Fruit fly (Drosophila melanogaster) whole organism, embryonic: ENCODE data around the gene CG14835.

Source experiments
- CG10274 ChIP-seq: fragments of 200-800 bp; sonication (Bioruptor generic); optimal IDR thresholded peaks from 3 replicates; lab custom pipeline; 2017; ENCODE audit warnings: missing biosample characterization, mild to moderate bottlenecking, missing genetic modification characterization
- CG11504 ChIP-seq: fragments of 200-800 bp; sonication (Bioruptor generic); optimal IDR thresholded peaks from 3 replicates; lab custom pipeline; 2019; ENCODE audit warnings: missing biosample characterization, mild to moderate bottlenecking, missing genetic modification characterization, moderate library complexity
- CG12219 ChIP-seq: fragments of 200-800 bp; sonication (Bioruptor generic); optimal IDR thresholded peaks from 3 replicates; lab custom pipeline; 2018; ENCODE audit warnings: missing biosample characterization, mild to moderate bottlenecking, missing genetic modification characterization
- CG15601 ChIP-seq: fragments of 200-800 bp; sonication (Bioruptor generic); optimal IDR thresholded peaks from 3 replicates; lab custom pipeline; 2019; ENCODE audit warnings: missing biosample characterization, mild to moderate bottlenecking, missing genetic modification characterization, moderate library complexity
- CG2116 ChIP-seq: fragments of 200-800 bp; sonication (Bioruptor generic); optimal IDR thresholded peaks from 3 replicates; lab custom pipeline; 2018; ENCODE audit warnings: missing biosample characterization, mild to moderate bottlenecking, missing genetic modification characterization
- CG4730 ChIP-seq: fragments of 200-800 bp; sonication (Bioruptor generic); IDR thresholded peaks from 2 replicates; pipeline ENCODE4 v1.3.6; 2022; ENCODE audit warnings: missing biosample characterization, missing genetic modification characterization
- CG9437 ChIP-seq: fragments of 200-800 bp; sonication (Bioruptor generic); optimal IDR thresholded peaks from 2 replicates; lab custom pipeline; 2018; ENCODE audit warnings: missing biosample characterization, mild to moderate bottlenecking, missing genetic modification characterization
- CTCF ChIP-seq: fragments of 200-800 bp; sonication (Bioruptor generic); optimal IDR thresholded peaks from 2 replicates; lab custom pipeline; 2017; ENCODE audit warnings: missing biosample characterization, mild to moderate bottlenecking, missing genetic modification characterization, moderate library complexity
- Camta ChIP-seq: fragments of 200-800 bp; sonication (Bioruptor generic); optimal IDR thresholded peaks from 2 replicates; lab custom pipeline; 2016; ENCODE audit warnings: missing biosample characterization, missing genetic modification characterization
- Dek ChIP-seq: fragments of 200-800 bp; sonication (Bioruptor generic); optimal IDR thresholded peaks from 3 replicates; lab custom pipeline; 2019; ENCODE audit warnings: missing biosample characterization, mild to moderate bottlenecking, missing genetic modification characterization, moderate library complexity
- nerfin-2 ChIP-seq: fragments of 200-800 bp; sonication (Bioruptor generic); IDR thresholded peaks from 2 replicates; pipeline ENCODE4 v1.3.6; 2022; ENCODE audit warnings: missing biosample characterization, missing genetic modification characterization; ENCODE audit not compliant: partially characterized antibody
- ssp ChIP-seq: fragments of 200-800 bp; sonication (Bioruptor generic); IDR thresholded peaks from 2 replicates; pipeline ENCODE4 v1.3.6; 2022; ENCODE audit warnings: missing biosample characterization, missing genetic modification characterization

- TF ChIP-seq Camta (GFP tag; lab: Kevin White, UChicago) (no peak), CG2116 (GFP tag; lab: Kevin White, UChicago) (no peak), ssp (no peak), CG10274 (GFP tag; lab: Kevin White, UChicago) (no peak), CG11504 (tag; lab: Kevin White, UChicago) (peak; percentile 37), CG4730 (GFP tag; lab: Robert Waterston, UW) (no peak), CG12219 (GFP tag; lab: Kevin White, UChicago) (no peak), nerfin-2 (no peak), CG15601 (peak; percentile 64), CTCF (no peak), Dek (tag; lab: Kevin White, UChicago) (no peak), CG9437 (GFP tag; lab: Kevin White, UChicago) (no peak)
Observed at dm6 chr3L:7434715-7435653, 2.3 kb downstream of the CG14835 start, which contains the start of gene Rac2.
